Fruit fly (Drosophila melanogaster): Measurements from ENCODE around the gene RpL27.

RpL27 gene

dm6 chr3R:25686698-25687420, 2.0 kb upstream of the RpL27 start, which contains the start of gene CLS (continued):
- TF ChIP-seq pzg (GFP tag; optimal IDR thresholded peaks at IDR 0.05) (peak; percentile 75), stwl (tag; optimal IDR thresholded peaks at IDR 0.05) (peak; percentile 84), trem (tag; optimal IDR thresholded peaks at IDR 0.05) (peak; percentile 53), fd102C (GFP tag; optimal IDR thresholded peaks at IDR 0.05) (no peak), ato (GFP tag; IDR thresholded peaks at IDR 0.05; ENCODE audit: partially characterized antibody) (peak; percentile 32; the same call in 1 of the 2 replicates), CG2889 (GFP tag; IDR thresholded peaks at IDR 0.05) (no peak), pan (optimal IDR thresholded peaks at IDR 0.05) (no peak), pan (GFP tag; optimal IDR thresholded peaks at IDR 0.05 in 1 of 2, IDR thresholded peaks at IDR 0.05 in 1 of 2) (no peak), CG10147 (GFP tag; optimal IDR thresholded peaks at IDR 0.05) (peak; percentile 11), Dek (tag; optimal IDR thresholded peaks at IDR 0.05) (no peak), Opbp (GFP tag; IDR thresholded peaks at IDR 0.05; ENCODE audit: partially characterized antibody) (peak; percentile 52; the same call in 2 of the 3 replicates), YL-1 (GFP tag; optimal IDR thresholded peaks at IDR 0.05) (peak; percentile 15), CG43689 (GFP tag; IDR thresholded peaks at IDR 0.05) (no peak), knrl (GFP tag; IDR thresholded peaks at IDR 0.05; ENCODE audit: partially characterized antibody) (peak; percentile 45; the same call in 2 of the 3 replicates), Bgb (GFP tag; IDR thresholded peaks at IDR 0.05; ENCODE audit: partially characterized antibody) (peak; percentile 64; the same call in 1 of the 2 replicates), hth (optimal IDR thresholded peaks at IDR 0.05) (no peak), CG14860 (GFP tag; IDR thresholded peaks at IDR 0.05; ENCODE audit: partially characterized antibody) (peak; percentile 57; the same call in 2 of the 3 replicates), Myb (GFP tag; optimal IDR thresholded peaks at IDR 0.05) (peak; percentile 32), Scr (GFP tag; IDR thresholded peaks at IDR 0.05; ENCODE audit: partially characterized antibody) (peak; percentile 61), gt (GFP tag; IDR thresholded peaks at IDR 0.05) (no peak), CG16813 (GFP tag; IDR thresholded peaks at IDR 0.05; ENCODE audit: partially characterized antibody) (peak; percentile 56; the same call in 2 of the 3 replicates), Nf-YC (tag; optimal IDR thresholded peaks at IDR 0.05) (peak; percentile 43), CG2129 (GFP tag; IDR thresholded peaks at IDR 0.05; ENCODE audit: partially characterized antibody) (no peak), CG42726 (GFP tag; IDR thresholded peaks at IDR 0.05; ENCODE audit: partially characterized antibody) (no peak), CTCF (GFP tag; optimal IDR thresholded peaks at IDR 0.05) (no peak), CG32532 (GFP tag; IDR thresholded peaks at IDR 0.05) (no peak), Sin3A (optimal IDR thresholded peaks at IDR 0.05) (no peak), ftz-f1 (GFP tag; optimal IDR thresholded peaks at IDR 0.05) (peak; percentile 36), croc (GFP tag; conservative IDR thresholded peaks at IDR 0.05) (no peak), org-1 (GFP tag; optimal IDR thresholded peaks at IDR 0.05) (no peak), CG1603 (tag; optimal IDR thresholded peaks at IDR 0.05) (peak; percentile 38), CG7963 (GFP tag; IDR thresholded peaks at IDR 0.05; ENCODE audit: partially characterized antibody) (peak; percentile 60; the same call in 1 of the 3 replicates), CG2678 (tag; optimal IDR thresholded peaks at IDR 0.05) (no peak), CG9797 (GFP tag; optimal IDR thresholded peaks at IDR 0.05) (peak; percentile 54), Hmr (GFP tag; optimal IDR thresholded peaks at IDR 0.05) (no peak), Atf3 (GFP tag; optimal IDR thresholded peaks at IDR 0.05) (no peak), CG8924 (tag; optimal IDR thresholded peaks at IDR 0.05) (no peak), CrebB (tag; optimal IDR thresholded peaks at IDR 0.05) (no peak), wdn (GFP tag; IDR thresholded peaks at IDR 0.05) (no peak), CG17568 (GFP tag; optimal IDR thresholded peaks at IDR 0.05) (no peak), Gug (GFP tag; IDR thresholded peaks at IDR 0.05) (no peak), CG13123 (GFP tag; optimal IDR thresholded peaks at IDR 0.05) (no peak), Gsc (GFP tag; IDR thresholded peaks at IDR 0.05) (no peak), CG14050 (GFP tag; IDR thresholded peaks at IDR 0.05) (no peak), kni (GFP tag; optimal IDR thresholded peaks at IDR 0.05) (no peak), NC2β (GFP tag; optimal IDR thresholded peaks at IDR 0.05) (no peak), CG30020 (tag; optimal IDR thresholded peaks at IDR 0.05) (no peak), dmrt11E (tag; optimal IDR thresholded peaks at IDR 0.05) (no peak), sr (GFP tag; IDR thresholded peaks at IDR 0.05) (no peak), CG3995 (GFP tag; optimal IDR thresholded peaks at IDR 0.05) (no peak)

Data from whole organism, embryonic.